Worm (Caenorhabditis elegans): ENCODE data around the gene nspg-10.
A peak's percentile ranks its signal among the peaks of the same experiment; 100 is the strongest.

nspg-10 gene

DNA sequence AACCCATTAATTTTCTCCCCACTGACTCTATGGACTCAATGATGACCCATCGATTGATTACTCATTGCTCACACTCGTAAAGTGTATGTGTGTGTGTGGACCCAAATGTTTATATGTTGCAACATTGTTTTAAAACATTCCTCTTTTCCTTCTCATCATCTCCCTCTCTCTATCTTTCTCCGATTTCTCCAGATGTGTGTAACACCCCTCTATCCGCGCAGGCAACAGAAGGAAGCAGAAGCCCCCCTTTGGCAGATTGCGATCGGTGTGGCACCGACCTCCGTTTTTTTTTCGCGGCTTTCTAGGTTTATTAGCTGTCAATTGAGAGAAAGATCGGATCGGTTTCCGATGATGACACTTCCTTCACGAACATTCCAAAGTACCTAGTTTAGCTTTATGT lies 38.0 kb downstream of the nspg-10 start:
- TF ChIP-seq T22C8.4 (GFP tag; IDR thresholded peaks at IDR 0.05) (no peak), med-1 (GFP tag; optimal IDR thresholded peaks at IDR 0.05; ENCODE audit: insufficient read depth) (no peak), ref-1 (GFP tag; conservative IDR thresholded peaks at IDR 0.05) (0 out of 2 replicates have a peak, but pooled peaks have one; percentile 27), tab-1 (GFP tag; IDR thresholded peaks at IDR 0.05) (no peak), ztf-23 (GFP tag; IDR thresholded peaks at IDR 0.05) (no peak), klf-2 (GFP tag; conservative IDR thresholded peaks at IDR 0.05) (no peak), ztf-29 (GFP tag; IDR thresholded peaks at IDR 0.05) (peak; percentile 68; the same call in 1 of the 2 replicates), cog-1 (tag; optimal IDR thresholded peaks at IDR 0.05) (no peak), flt-1 (GFP tag; IDR thresholded peaks at IDR 0.05) (no peak)

DNA sequence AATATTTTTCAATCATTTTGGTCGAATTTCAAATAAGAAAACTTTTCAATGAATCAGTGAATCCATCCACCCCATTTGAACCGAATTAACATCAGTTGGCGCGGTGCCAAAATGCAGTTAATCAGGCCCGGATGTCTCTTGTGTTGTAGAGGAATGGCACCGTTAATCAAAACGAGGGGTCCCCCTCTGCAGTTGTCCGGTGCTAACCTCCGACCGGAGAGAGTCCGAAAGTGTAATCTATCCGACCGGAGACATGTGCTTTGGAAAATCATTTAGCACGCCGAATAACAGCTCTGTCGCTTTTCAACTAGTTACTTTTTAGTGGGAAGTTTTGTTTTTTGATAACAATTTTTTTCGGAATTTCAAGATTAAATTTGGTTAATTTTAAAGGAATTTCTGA lies 39.7 kb downstream of the nspg-10 start:
- TF ChIP-seq ztf-23 (GFP tag; IDR thresholded peaks at IDR 0.05) (no peak), ztf-29 (GFP tag; IDR thresholded peaks at IDR 0.05) (no peak), med-1 (GFP tag; optimal IDR thresholded peaks at IDR 0.05; ENCODE audit: insufficient read depth) (no peak), flt-1 (GFP tag; IDR thresholded peaks at IDR 0.05) (no peak), klf-2 (GFP tag; conservative IDR thresholded peaks at IDR 0.05) (no peak)

DNA sequence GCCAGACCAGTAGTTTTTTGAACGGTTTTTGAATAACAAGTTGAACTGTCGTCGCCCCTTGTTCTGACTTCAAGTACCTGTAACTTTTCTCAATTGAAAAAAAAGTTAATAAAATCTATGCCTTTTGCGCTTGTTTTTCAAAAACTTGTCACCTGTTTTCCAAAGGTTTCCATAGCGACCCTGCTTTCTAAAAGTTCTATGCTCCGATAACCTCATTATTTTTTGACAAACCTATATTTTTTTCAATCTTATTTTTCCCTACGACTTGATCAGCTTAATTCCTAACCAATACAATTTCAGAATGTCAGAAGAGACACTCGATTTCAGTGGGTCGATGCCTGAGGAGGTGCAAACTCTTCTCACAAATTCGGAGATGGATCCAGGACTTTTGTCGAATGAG lies 41.8 kb downstream of the nspg-10 start, which contains the start of gene F29B9.8:
Gene F29B9.8 (plus strand): TSS at position 301 of the 400 bp plus-strand sequence.
- no peak for TF ChIP-seq med-1 (GFP tag; optimal IDR thresholded peaks at IDR 0.05; ENCODE audit: insufficient read depth)
- no peak for TF ChIP-seq ref-1 (GFP tag; conservative IDR thresholded peaks at IDR 0.05)
- no peak for TF ChIP-seq T22C8.4 (GFP tag; IDR thresholded peaks at IDR 0.05)
- TF ChIP-seq cog-1 (tag; optimal IDR thresholded peaks at IDR 0.05): no peak
- TF ChIP-seq tab-1 (GFP tag; IDR thresholded peaks at IDR 0.05): no peak
- no peak for TF ChIP-seq ztf-29 (GFP tag; IDR thresholded peaks at IDR 0.05)
- no peak for TF ChIP-seq flt-1 (GFP tag; IDR thresholded peaks at IDR 0.05)
- no peak for TF ChIP-seq klf-2 (GFP tag; conservative IDR thresholded peaks at IDR 0.05)

DNA sequence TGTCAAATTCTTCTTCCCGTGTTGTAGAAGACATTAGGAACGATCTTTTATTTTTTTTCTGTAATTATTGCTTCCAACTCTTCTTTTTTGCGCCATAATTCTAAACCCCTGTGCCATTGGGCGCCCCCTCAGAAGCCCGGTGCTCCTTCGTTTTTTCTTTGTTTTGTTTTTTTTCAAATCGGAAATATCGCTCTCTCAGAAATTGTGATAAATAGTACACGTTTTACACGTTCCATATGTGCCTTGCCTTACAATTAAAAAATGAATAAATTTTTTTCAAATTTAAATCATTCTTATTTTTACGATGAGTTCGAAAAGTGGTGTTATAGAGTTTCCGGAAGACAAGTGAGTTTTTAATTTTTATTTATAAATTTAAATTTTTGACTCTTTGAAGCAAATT lies 43.9 kb downstream of the nspg-10 start, which contains the start of gene F29B9.7:
Gene F29B9.7 (plus strand): TSS at position 301 of the 400 bp plus-strand sequence.
- TF ChIP-seq klf-2 (GFP tag; conservative IDR thresholded peaks at IDR 0.05) (no peak), ztf-23 (GFP tag; IDR thresholded peaks at IDR 0.05) (no peak), tab-1 (GFP tag; IDR thresholded peaks at IDR 0.05) (no peak), med-1 (GFP tag; optimal IDR thresholded peaks at IDR 0.05; ENCODE audit: insufficient read depth) (no peak), T22C8.4 (GFP tag; IDR thresholded peaks at IDR 0.05) (no peak), cog-1 (tag; optimal IDR thresholded peaks at IDR 0.05) (no peak), ztf-29 (GFP tag; IDR thresholded peaks at IDR 0.05) (no peak), flt-1 (GFP tag; IDR thresholded peaks at IDR 0.05) (no peak), ref-1 (GFP tag; conservative IDR thresholded peaks at IDR 0.05) (no peak)

DNA sequence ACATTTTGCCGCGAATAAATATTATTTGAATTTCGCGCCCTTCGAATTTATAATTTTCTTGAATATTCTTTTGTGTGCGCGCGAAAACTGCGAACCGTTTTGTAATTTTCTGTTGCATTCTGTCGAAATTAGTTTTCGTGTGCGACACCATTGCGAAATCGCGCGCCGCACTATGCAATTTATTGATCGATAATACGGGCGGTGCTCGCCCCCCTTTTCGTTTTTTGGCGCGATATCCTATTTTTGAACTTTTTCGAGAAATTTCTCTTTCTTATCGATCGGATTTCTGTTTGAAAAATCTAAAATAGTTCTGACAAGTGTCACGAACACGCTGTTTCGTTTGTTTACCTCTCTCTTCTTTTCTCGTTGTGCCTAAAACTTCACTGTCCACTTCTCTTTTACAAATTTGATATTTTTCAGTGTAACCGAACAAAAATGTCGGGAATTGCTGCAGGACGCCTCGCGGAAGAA lies 45.1 kb downstream of the nspg-10 start, which contains the start of gene ubc-9:
Gene ubc-9 (plus strand): TSS at position 421 of the 471 bp plus-strand sequence.
- 0 out of 2 replicates have a peak, but pooled peaks have one; percentile 55 for TF ChIP-seq tab-1 (GFP tag; IDR thresholded peaks at IDR 0.05)
- TF ChIP-seq flt-1 (GFP tag; IDR thresholded peaks at IDR 0.05): peak; percentile 58; the same call in 1 of the 2 replicates
- TF ChIP-seq T22C8.4 (GFP tag; IDR thresholded peaks at IDR 0.05): peak; percentile 99
- TF ChIP-seq ztf-23 (GFP tag; IDR thresholded peaks at IDR 0.05): 0 out of 2 replicates have a peak, but pooled peaks have one; percentile 45
- TF ChIP-seq ref-1 (GFP tag; conservative IDR thresholded peaks at IDR 0.05): no peak
- TF ChIP-seq ztf-29 (GFP tag; IDR thresholded peaks at IDR 0.05): no peak

DNA sequence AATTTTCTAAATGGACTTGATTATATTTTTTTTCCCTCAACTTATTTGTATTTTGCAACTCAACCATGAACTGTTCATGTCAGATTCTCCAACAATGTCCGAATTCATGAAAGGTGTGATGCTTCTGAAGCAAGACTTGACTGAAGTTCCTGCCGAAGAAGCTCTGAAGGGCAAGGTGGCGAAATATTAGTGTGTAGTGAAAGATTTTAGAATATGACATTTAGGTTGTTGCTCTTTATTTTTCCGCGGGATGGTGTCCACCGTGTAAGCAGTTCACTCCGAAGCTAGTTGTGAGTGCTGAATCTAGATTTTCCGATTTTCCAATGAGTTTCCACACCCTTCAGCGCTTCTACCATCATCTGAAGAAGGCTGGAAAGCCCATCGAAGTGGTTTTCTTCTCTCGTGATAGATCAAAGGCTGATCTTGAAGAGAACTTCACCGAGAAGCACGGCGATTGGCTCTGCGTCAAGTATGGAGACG lies 46.8 kb downstream of the nspg-10 start, which contains the start of gene F29B9.5:
Gene F29B9.5 (plus strand): TSS at position 51 of the 480 bp plus-strand sequence.
- no peak for TF ChIP-seq T22C8.4 (GFP tag; IDR thresholded peaks at IDR 0.05)

DNA sequence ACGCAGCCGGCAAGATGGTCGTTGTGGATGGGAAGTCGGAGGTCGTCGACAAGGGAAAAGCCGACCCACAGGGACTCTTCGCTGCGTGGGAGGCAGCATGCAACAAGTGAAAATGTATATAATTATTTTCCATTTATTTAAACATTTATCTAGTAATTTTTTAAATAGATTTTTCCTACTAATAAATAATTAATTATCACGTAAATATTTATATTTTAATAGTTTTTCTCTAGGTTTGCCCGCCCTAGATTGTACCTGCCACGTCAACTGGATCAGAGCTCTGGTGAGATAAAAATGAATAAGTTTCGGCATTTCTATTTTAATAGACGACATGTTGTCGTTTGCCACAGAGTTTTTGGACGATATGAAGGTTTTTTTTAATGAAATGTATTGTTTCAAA lies 47.4 kb downstream of the nspg-10 start, which contains the start of gene psr-1:
Gene psr-1 (plus strand): TSS at position 301 of the 400 bp plus-strand sequence.
- TF ChIP-seq cog-1 (tag; optimal IDR thresholded peaks at IDR 0.05) (no peak), ref-1 (GFP tag; conservative IDR thresholded peaks at IDR 0.05) (no peak), flt-1 (GFP tag; IDR thresholded peaks at IDR 0.05) (no peak), med-1 (GFP tag; optimal IDR thresholded peaks at IDR 0.05; ENCODE audit: insufficient read depth) (no peak), T22C8.4 (GFP tag; IDR thresholded peaks at IDR 0.05) (no peak), ztf-29 (GFP tag; IDR thresholded peaks at IDR 0.05) (no peak), tab-1 (GFP tag; IDR thresholded peaks at IDR 0.05) (no peak), klf-2 (GFP tag; conservative IDR thresholded peaks at IDR 0.05) (no peak), ztf-23 (GFP tag; IDR thresholded peaks at IDR 0.05) (no peak)

DNA sequence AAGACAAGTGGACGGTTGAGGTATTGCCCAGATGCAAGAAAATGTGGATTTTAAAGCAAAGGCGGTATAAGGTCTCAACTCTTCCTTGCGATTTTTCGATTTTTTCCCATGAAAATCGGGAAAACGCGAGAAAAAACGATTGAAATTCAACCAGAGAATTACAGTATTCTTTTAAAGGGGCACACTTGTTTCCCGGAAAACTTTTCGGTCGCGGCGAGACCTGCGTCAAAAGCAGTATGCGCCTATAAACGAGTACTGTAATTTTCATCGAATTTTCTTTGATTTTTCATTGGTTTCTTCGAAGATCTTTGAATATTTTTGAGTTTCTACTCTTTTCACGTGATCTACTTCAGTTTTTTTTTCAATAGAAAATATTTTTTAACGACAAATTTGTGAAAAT lies 48.1 kb downstream of the nspg-10 start:
- TF ChIP-seq ref-1 (GFP tag; conservative IDR thresholded peaks at IDR 0.05) (no peak), T22C8.4 (GFP tag; IDR thresholded peaks at IDR 0.05) (no peak), tab-1 (GFP tag; IDR thresholded peaks at IDR 0.05) (no peak)

DNA sequence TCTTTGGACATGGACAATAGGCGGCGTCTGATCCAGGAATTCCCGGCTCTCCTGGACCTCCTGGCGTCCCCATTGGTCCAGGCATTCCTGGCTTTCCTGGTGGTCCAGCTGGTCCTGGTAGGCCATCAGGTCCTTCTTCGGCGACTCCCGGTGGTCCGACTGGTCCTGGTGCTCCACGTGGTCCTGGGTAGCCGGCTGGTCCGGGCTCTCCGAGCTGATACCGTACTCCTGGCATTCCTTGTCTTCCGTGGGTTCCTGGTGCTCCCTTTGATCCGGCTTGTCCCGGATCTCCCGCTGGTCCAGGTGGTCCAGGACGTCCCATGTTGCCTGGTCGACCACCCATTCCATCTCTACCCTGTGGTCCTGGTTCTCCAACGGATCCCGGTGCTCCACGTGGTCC lies 50.4 kb downstream of the nspg-10 start:
- TF ChIP-seq ztf-29 (GFP tag; IDR thresholded peaks at IDR 0.05) (no peak), ztf-23 (GFP tag; IDR thresholded peaks at IDR 0.05) (no peak), tab-1 (GFP tag; IDR thresholded peaks at IDR 0.05) (no peak), flt-1 (GFP tag; IDR thresholded peaks at IDR 0.05) (no peak)

DNA sequence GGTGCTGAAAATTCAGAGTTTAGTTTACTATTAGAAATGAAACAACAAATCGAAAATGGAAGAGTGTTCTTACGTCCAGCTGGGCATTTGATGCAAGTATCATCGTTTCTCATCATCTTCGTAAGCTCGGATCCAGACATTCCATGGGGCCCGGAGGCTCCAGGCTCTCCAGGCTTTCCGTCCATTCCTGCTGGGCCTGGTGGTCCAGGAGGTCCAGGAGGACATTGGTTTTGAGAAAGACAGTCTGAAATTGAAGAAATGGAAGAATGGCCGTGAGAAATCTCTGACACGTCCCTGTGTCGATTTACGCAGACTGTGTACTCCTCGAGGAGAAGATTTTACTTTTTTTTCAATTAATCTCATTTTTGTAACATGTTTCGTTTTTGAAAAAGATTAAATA lies 50.8 kb downstream of the nspg-10 start:
- TF ChIP-seq cog-1 (tag; optimal IDR thresholded peaks at IDR 0.05) (no peak), flt-1 (GFP tag; IDR thresholded peaks at IDR 0.05) (no peak), ztf-29 (GFP tag; IDR thresholded peaks at IDR 0.05) (no peak), tab-1 (GFP tag; IDR thresholded peaks at IDR 0.05) (no peak), ztf-23 (GFP tag; IDR thresholded peaks at IDR 0.05) (no peak), T22C8.4 (GFP tag; IDR thresholded peaks at IDR 0.05) (no peak), klf-2 (GFP tag; conservative IDR thresholded peaks at IDR 0.05) (no peak), med-1 (GFP tag; optimal IDR thresholded peaks at IDR 0.05; ENCODE audit: insufficient read depth) (no peak), ref-1 (GFP tag; conservative IDR thresholded peaks at IDR 0.05) (no peak)

Measured in whole organism, midembryonic.